Worm (Caenorhabditis elegans): ENCODE results near the gene pqn-82.

The pqn-82 gene

ce11 chrIII:1859532-1859931, 10.7 kb downstream of the pqn-82 start, which contains the start of gene ddp-1 (continued):
- peak; percentile 58 to 80 for TF ChIP-seq daf-16 (GFP tag; optimal IDR thresholded peaks at IDR 0.05)
- TF ChIP-seq daf-16 (tag; optimal IDR thresholded peaks at IDR 0.05): peak; percentile 57
- no peak for TF ChIP-seq R02D3.7 (tag; optimal IDR thresholded peaks at IDR 0.05)
- 0 out of 2 replicates have a peak, but pooled peaks have one; percentile 51 for TF ChIP-seq ceh-44 (GFP tag; IDR thresholded peaks at IDR 0.05)

- TF ChIP-seq aha-1 (tag) (peak; percentile 9), vab-7 (GFP tag; IDR thresholded peaks at IDR 0.05) (no peak)
These were observed 11.3 kb downstream of the pqn-82 start, which contains the start of gene ttc-7 for ce11 chrIII:1860129-1860528. ttc-7 (plus strand) TSS chrIII:1860429.

ce11 chrIII:1876267-1876865, 27.5 kb downstream of the pqn-82 start:
- no peak for TF ChIP-seq nhr-41 (GFP tag; IDR thresholded peaks at IDR 0.05)
- peak; percentile 93 for TF ChIP-seq ceh-28 (tag; optimal IDR thresholded peaks at IDR 0.05)

ce11 chrIII:1877189-1877588, 28.3 kb downstream of the pqn-82 start:
- TF ChIP-seq nhr-41 (GFP tag; IDR thresholded peaks at IDR 0.05): no peak
- no peak for TF ChIP-seq arid-1 (GFP tag; conservative IDR thresholded peaks at IDR 0.05)
- no peak for TF ChIP-seq dmd-6 (GFP tag; IDR thresholded peaks at IDR 0.05)
- TF ChIP-seq nhr-25 (tag; optimal IDR thresholded peaks at IDR 0.05; ENCODE audit: borderline replicate concordance, insufficient read depth): no peak
- no peak for TF ChIP-seq unc-62 (GFP tag; optimal IDR thresholded peaks at IDR 0.05 in 1 of 2)
- TF ChIP-seq unc-62 (tag; optimal IDR thresholded peaks at IDR 0.05): no peak
- 0 out of 2 replicates have a peak, but pooled peaks have one; percentile 46 for TF ChIP-seq F44E2.7 (GFP tag; IDR thresholded peaks at IDR 0.05)
- TF ChIP-seq ZK546.5 (tag; optimal IDR thresholded peaks at IDR 0.05): no peak
- TF ChIP-seq spr-1 (tag; optimal IDR thresholded peaks at IDR 0.05): no peak
- peak; percentile 67 for TF ChIP-seq lin-13 (GFP tag; optimal IDR thresholded peaks at IDR 0.05)
- TF ChIP-seq T26A8.4 (GFP tag; IDR thresholded peaks at IDR 0.05): no peak
- TF ChIP-seq ceh-44 (GFP tag; IDR thresholded peaks at IDR 0.05): no peak
- TF ChIP-seq R02D3.7 (tag; optimal IDR thresholded peaks at IDR 0.05): no peak
- no peak for TF ChIP-seq zag-1 (tag; optimal IDR thresholded peaks at IDR 0.05)
- no peak for TF ChIP-seq zfp-2 (tag; optimal IDR thresholded peaks at IDR 0.05)
- TF ChIP-seq dmd-8 (GFP tag; IDR thresholded peaks at IDR 0.05): peak; percentile 5; the same call in 1 of the 2 replicates
- TF ChIP-seq lsy-2 (tag; optimal IDR thresholded peaks at IDR 0.05): peak in 1 of 2 experiments; percentile 51
- no peak for TF ChIP-seq jun-1 (tag; optimal IDR thresholded peaks at IDR 0.05)
- TF ChIP-seq zip-2 (tag; optimal IDR thresholded peaks at IDR 0.05): no peak
- TF ChIP-seq D1046.2 (GFP tag; IDR thresholded peaks at IDR 0.05): 0 out of 2 replicates have a peak, but pooled peaks have one; percentile 54
- no peak for TF ChIP-seq mxl-3 (GFP tag; optimal IDR thresholded peaks at IDR 0.05)

- no peak for TF ChIP-seq lin-29 (GFP tag; IDR thresholded peaks at IDR 0.05)
- no peak for TF ChIP-seq lin-38 (GFP tag; IDR thresholded peaks at IDR 0.05)
- TF ChIP-seq F26F4.8 (GFP tag; conservative IDR thresholded peaks at IDR 0.05): no peak
- TF ChIP-seq nhr-48 (tag; optimal IDR thresholded peaks at IDR 0.05): no peak
- TF ChIP-seq aly-2 (tag; optimal IDR thresholded peaks at IDR 0.05): no peak
- no peak for TF ChIP-seq hlh-11 (tag; optimal IDR thresholded peaks at IDR 0.05)
- TF ChIP-seq skn-1 (tag; optimal IDR thresholded peaks at IDR 0.05): no peak
These were observed 29.2 kb downstream of the pqn-82 start, which contains the start of gene smi-1 for ce11 chrIII:1878065-1878464. smi-1 (plus strand) TSS chrIII:1878365.

- TF ChIP-seq ceh-28 (tag; optimal IDR thresholded peaks at IDR 0.05) (peak; percentile 97), nhr-28 (tag; optimal IDR thresholded peaks at IDR 0.05) (no peak)
These were observed 30.1 kb downstream of the pqn-82 start for ce11 chrIII:1878918-1879317.
